Worm (Caenorhabditis elegans) whole organism, young adult: ENCODE data around the gene cpt-4.

ENCODE experiments used
- F10E7.11 ChIP-seq: sonication (generic microtip); optimal IDR thresholded peaks from 2 replicates; lab custom pipeline; 2017; ENCODE audit warnings: mild to moderate bottlenecking, missing genetic modification characterization, moderate library complexity, missing compliant biosample characterization
- F37B4.10 ChIP-seq: fragments of 200-800 bp; sonication (Bioruptor generic); IDR thresholded peaks from 2 replicates; pipeline ENCODE4 v1.3.6; 2022; ENCODE audit warnings: missing genetic modification characterization, missing compliant biosample characterization
- F49E8.2 ChIP-seq: sonication (generic microtip); optimal IDR thresholded peaks from 3 replicates; lab custom pipeline; 2017; ENCODE audit warnings: missing genetic modification characterization, mild to moderate bottlenecking, missing compliant biosample characterization, antibody characterized with exemption, moderate library complexity; ENCODE audit not compliant: insufficient read depth
- Y53F4B.3 ChIP-seq: fragments of 200-800 bp; sonication (Bioruptor generic); IDR thresholded peaks from 2 replicates; pipeline ENCODE4 v1.3.6; 2022; ENCODE audit warnings: missing genetic modification reagents, missing genetic modification characterization, missing compliant biosample characterization
- Y67H2A.10 ChIP-seq: fragments of 200-800 bp; sonication (Bioruptor generic); conservative IDR thresholded peaks from 2 replicates; pipeline ENCODE4 v1.3.6; 2022; ENCODE audit warnings: missing genetic modification reagents, missing genetic modification characterization, missing compliant biosample characterization
- ceh-58 ChIP-seq: fragments of 200-800 bp; sonication (Bioruptor generic); IDR thresholded peaks from 2 replicates; pipeline ENCODE4 v1.3.6; 2022; ENCODE audit warnings: missing genetic modification characterization, missing compliant biosample characterization
- dox-1 ChIP-seq: fragments of 200-800 bp; sonication (Bioruptor generic); IDR thresholded peaks from 2 replicates; pipeline ENCODE4 v1.3.6; 2022; ENCODE audit warnings: missing genetic modification reagents, missing genetic modification characterization, missing compliant biosample characterization
- lin-35 ChIP-seq, 3 experiments: fragments of 150-350 bp in 2 of 3; sonication (generic microtip) in 1 of 3; optimal IDR thresholded peaks; 2 replicates each; lab custom pipeline; 2014 to 2018; ENCODE audit warnings: missing biosample characterization in 3 of 3, missing genetic modification characterization in 3 of 3, missing genetic modification reagents in 3 of 3
- nhr-27 ChIP-seq: fragments of 200-800 bp; sonication (Bioruptor generic); optimal IDR thresholded peaks from 2 replicates; lab custom pipeline; 2018; ENCODE audit warnings: mild to moderate bottlenecking, missing genetic modification characterization, moderate library complexity, missing compliant biosample characterization
- rec-8 ChIP-seq, 2 experiments: sonication (generic microtip); optimal IDR thresholded peaks; 2 replicates each; lab custom pipeline; 2016; ENCODE audit warnings: mild to moderate bottlenecking in 2 of 2, missing genetic modification characterization in 2 of 2, missing genetic modification reagents in 2 of 2, missing genotype in 2 of 2, missing biosample characterization in 1 of 2, missing compliant biosample characterization in 1 of 2, moderate library complexity in 1 of 2
- tlf-1 ChIP-seq: fragments of 200-800 bp; sonication (Bioruptor generic); optimal IDR thresholded peaks from 2 replicates; lab custom pipeline; 2018; ENCODE audit warnings: mild to moderate bottlenecking, missing genetic modification characterization, missing compliant biosample characterization
- unc-62 ChIP-seq: fragments of 150-350 bp; optimal IDR thresholded peaks from 2 replicates; lab custom pipeline; 2014; ENCODE audit warnings: missing biosample characterization, missing genetic modification reagents, missing genetic modification characterization

- no peak for TF ChIP-seq lin-35 (GFP tag; optimal IDR thresholded peaks at IDR 0.05; lab: Kevin White, UChicago)
- no peak for TF ChIP-seq tlf-1
- TF ChIP-seq ceh-58 (GFP tag; lab: Robert Waterston, UW): no peak
- TF ChIP-seq dox-1: no peak
- TF ChIP-seq Y53F4B.3 (GFP tag; lab: Robert Waterston, UW): no peak
- no peak for TF ChIP-seq Y67H2A.10
- no peak for TF ChIP-seq unc-62 (GFP tag; lab: Kevin White, UChicago)
- TF ChIP-seq nhr-27 (tag; lab: Kevin White, UChicago): no peak
- TF ChIP-seq F49E8.2: no peak
- no peak for TF ChIP-seq F10E7.11 (tag; lab: Kevin White, UChicago)
- TF ChIP-seq rec-8 (tag; optimal IDR thresholded peaks at IDR 0.05; lab: Kevin White, UChicago): no peak
- TF ChIP-seq F37B4.10 (GFP tag; lab: Robert Waterston, UW): no peak
Measured at ce11 chrV:5023355-5023754, 4.2 kb downstream of the cpt-4 start.
